Worm (Caenorhabditis elegans) whole organism, early embryonic: ENCODE data around the gene pho-14.

ENCODE experiments used
- B0310.2 ChIP-seq: sonication (generic microtip); optimal IDR thresholded peaks from 2 replicates; lab custom pipeline; 2016; ENCODE audit warnings: mild to moderate bottlenecking, missing genetic modification characterization, missing compliant biosample characterization
- F13C5.2 ChIP-seq: sonication (generic microtip); optimal IDR thresholded peaks from 2 replicates; lab custom pipeline; 2017; ENCODE audit warnings: mild to moderate bottlenecking, missing genetic modification characterization, inconsistent platforms, missing compliant biosample characterization
- aly-1 ChIP-seq: sonication (generic microtip); optimal IDR thresholded peaks from 2 replicates; lab custom pipeline; 2016; ENCODE audit warnings: missing genetic modification characterization, missing compliant biosample characterization
- ama-1 ChIP-seq: fragments of 150-350 bp; optimal IDR thresholded peaks from 2 replicates; lab custom pipeline; 2014
- ceh-13 ChIP-seq: fragments of 200-800 bp; sonication (Bioruptor generic); optimal IDR thresholded peaks from 2 replicates; lab custom pipeline; 2018; ENCODE audit warnings: mild to moderate bottlenecking, missing genetic modification characterization, missing compliant biosample characterization
- ceh-36 ChIP-seq: sonication (generic microtip); optimal IDR thresholded peaks from 2 replicates; lab custom pipeline; 2016; ENCODE audit warnings: missing genetic modification characterization, inconsistent platforms, missing compliant biosample characterization
- ets-7 ChIP-seq: sonication (generic microtip); optimal IDR thresholded peaks from 2 replicates; lab custom pipeline; 2016; ENCODE audit warnings: missing genotype, missing genetic modification characterization, missing compliant biosample characterization
- flt-1 ChIP-seq: fragments of 200-800 bp; sonication (Bioruptor generic); IDR thresholded peaks from 2 replicates; pipeline ENCODE4 v1.3.6; 2022; ENCODE audit warnings: missing genetic modification characterization, missing compliant biosample characterization
- hmbx-1 ChIP-seq: sonication (generic microtip); optimal IDR thresholded peaks from 2 replicates; lab custom pipeline; 2016; ENCODE audit warnings: mild to moderate bottlenecking, missing genetic modification characterization, missing compliant biosample characterization
- hmg-4 ChIP-seq: fragments of 200-800 bp; sonication (Bioruptor generic); optimal IDR thresholded peaks from 2 replicates; lab custom pipeline; 2018; ENCODE audit warnings: mild to moderate bottlenecking, missing genetic modification characterization, missing compliant biosample characterization
- hnd-1 ChIP-seq: sonication (generic microtip); optimal IDR thresholded peaks from 2 replicates; lab custom pipeline; 2016; ENCODE audit warnings: missing genetic modification characterization, missing compliant biosample characterization
- pes-1 ChIP-seq: fragments of 200-800 bp; sonication (Bioruptor generic); IDR thresholded peaks from 2 replicates; pipeline ENCODE4 v1.3.6; 2022; ENCODE audit warnings: missing genetic modification reagents, missing genetic modification characterization, missing compliant biosample characterization
- scrt-1 ChIP-seq: fragments of 200-800 bp; sonication (Bioruptor generic); IDR thresholded peaks from 2 replicates; pipeline ENCODE4 v1.3.6; 2022; ENCODE audit warnings: missing genetic modification characterization, missing compliant biosample characterization
- sea-1 ChIP-seq: fragments of 200-800 bp; sonication (Bioruptor generic); conservative IDR thresholded peaks from 2 replicates; pipeline ENCODE4 v1.3.6; 2022; ENCODE audit warnings: missing genetic modification characterization, missing compliant biosample characterization
- tbx-11 ChIP-seq: fragments of 200-800 bp; sonication (Bioruptor generic); IDR thresholded peaks from 2 replicates; pipeline ENCODE4 v1.3.6; 2022; ENCODE audit warnings: missing genetic modification characterization, missing compliant biosample characterization
- tbx-37 ChIP-seq: fragments of 200-800 bp; sonication (Bioruptor generic); conservative IDR thresholded peaks from 2 replicates; pipeline ENCODE4 v1.3.6; 2022; ENCODE audit warnings: missing genetic modification reagents, missing genetic modification characterization, missing compliant biosample characterization
- tra-4 ChIP-seq: sonication (generic microtip); optimal IDR thresholded peaks from 2 replicates; lab custom pipeline; 2017; ENCODE audit warnings: missing genetic modification characterization, missing compliant biosample characterization

Gene pho-14

ce11 chrII:1106914-1107597 is 6.4 kb upstream of the pho-14 start, which contains the start of gene col-40:
Gene col-40 (minus strand): TSS chrII:1106964.
- TF ChIP-seq tra-4 (tag; lab: Kevin White, UChicago) (no peak), B0310.2 (tag; lab: Kevin White, UChicago) (no peak), hmbx-1 (tag; lab: Kevin White, UChicago) (no peak), sea-1 (GFP tag; lab: Robert Waterston, UW) (no peak), pes-1 (GFP tag; lab: Robert Waterston, UW) (no peak), ama-1 (lab: Kevin White, UChicago) (no peak), flt-1 (GFP tag; lab: Robert Waterston, UW) (no peak)

DNA sequence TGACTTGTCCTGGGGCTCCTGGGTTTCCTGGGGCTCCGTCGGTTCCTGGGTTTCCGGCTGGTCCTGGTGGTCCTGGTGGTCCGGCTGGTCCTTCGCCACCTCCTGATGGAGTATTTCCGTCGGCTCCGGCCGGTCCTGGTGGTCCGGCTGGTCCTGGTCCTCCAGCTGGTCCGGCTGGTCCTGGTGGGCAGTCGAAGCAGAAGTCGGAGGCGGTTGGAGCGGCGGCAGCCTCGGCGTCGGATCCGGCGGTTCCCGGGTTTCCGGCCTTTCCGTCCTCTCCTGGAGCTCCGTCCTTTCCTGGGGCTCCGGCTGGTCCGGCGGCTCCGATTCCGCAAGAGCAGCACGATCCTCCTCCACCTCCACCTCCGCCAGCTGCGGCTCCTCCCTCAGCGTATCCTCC is 4.7 kb upstream of the pho-14 start:
- TF ChIP-seq sea-1 (GFP tag; lab: Robert Waterston, UW) (no peak), ceh-13 (GFP tag; lab: Kevin White, UChicago) (no peak)

- no peak for TF ChIP-seq hnd-1 (tag; lab: Kevin White, UChicago)
- TF ChIP-seq scrt-1 (GFP tag; lab: Robert Waterston, UW): no peak
- TF ChIP-seq hmg-4 (GFP tag; lab: Kevin White, UChicago): no peak
- no peak for TF ChIP-seq tra-4 (tag; lab: Kevin White, UChicago)
- no peak for TF ChIP-seq F13C5.2 (tag; lab: Kevin White, UChicago)
- TF ChIP-seq ama-1 (lab: Kevin White, UChicago): no peak
- TF ChIP-seq tbx-11 (GFP tag; lab: Robert Waterston, UW): no peak
- TF ChIP-seq ceh-36 (tag; lab: Kevin White, UChicago): no peak
- TF ChIP-seq tbx-37 (GFP tag; lab: Robert Waterston, UW): no peak
- TF ChIP-seq hmbx-1 (tag; lab: Kevin White, UChicago): no peak
- TF ChIP-seq ceh-13 (GFP tag; lab: Kevin White, UChicago): no peak
- TF ChIP-seq B0310.2 (tag; lab: Kevin White, UChicago): no peak
- no peak for TF ChIP-seq aly-1 (tag; lab: Kevin White, UChicago)
- TF ChIP-seq pes-1 (GFP tag; lab: Robert Waterston, UW): no peak
- no peak for TF ChIP-seq flt-1 (GFP tag; lab: Robert Waterston, UW)
- TF ChIP-seq ets-7: no peak
- no peak for TF ChIP-seq sea-1 (GFP tag; lab: Robert Waterston, UW)
These were observed 3.8 kb upstream of the pho-14 start, which contains the start of gene T13B5.9 for ce11 chrII:1104409-1104808. Gene T13B5.9 (minus strand): TSS chrII:1104509.

ce11 chrII:1103484-1104100 is 3.0 kb upstream of the pho-14 start:
- TF ChIP-seq ama-1 (lab: Kevin White, UChicago) (no peak), ets-7 (no peak)

DNA sequence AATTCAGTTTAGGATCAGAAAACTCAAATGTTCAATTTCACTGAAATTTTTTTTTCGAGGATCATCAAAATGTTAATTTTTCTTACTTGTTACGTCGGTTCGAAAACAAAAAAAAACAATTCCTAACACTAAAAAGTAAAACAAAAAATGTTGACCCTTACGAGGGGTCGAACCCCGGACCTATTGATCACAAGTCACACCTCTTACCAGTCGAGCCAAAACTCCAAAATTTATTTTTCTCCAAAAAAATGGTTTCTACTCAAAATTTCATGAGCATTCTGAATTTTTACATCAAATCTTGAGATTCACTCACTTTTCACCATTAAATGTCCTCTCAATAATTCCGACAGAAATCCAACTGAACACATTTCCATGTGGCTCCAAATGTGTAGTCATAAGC is 1.6 kb upstream of the pho-14 start:
- TF ChIP-seq pes-1 (GFP tag; lab: Robert Waterston, UW) (no peak), ceh-36 (tag; lab: Kevin White, UChicago) (no peak), hmbx-1 (tag; lab: Kevin White, UChicago) (no peak), sea-1 (GFP tag; lab: Robert Waterston, UW) (no peak), ets-7 (no peak), ceh-13 (GFP tag; lab: Kevin White, UChicago) (no peak), tra-4 (tag; lab: Kevin White, UChicago) (no peak)

DNA sequence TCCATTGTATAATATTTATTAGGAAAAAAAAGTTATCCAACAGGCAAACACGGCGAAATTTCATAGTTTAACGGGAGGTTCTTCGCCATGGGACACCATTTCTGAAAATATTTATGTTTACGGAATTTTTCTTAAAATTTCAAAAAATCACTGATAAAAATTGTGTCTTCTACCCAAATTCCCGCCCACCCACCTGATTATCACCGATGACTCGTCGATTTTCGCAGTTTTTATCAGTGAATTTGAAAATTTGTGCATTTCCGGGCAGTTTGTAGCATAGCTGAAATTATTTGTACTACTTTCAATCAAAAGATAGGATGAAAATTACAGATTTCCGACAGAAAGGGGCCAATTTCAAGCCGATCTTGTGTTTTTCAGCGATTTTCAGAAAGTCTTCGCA is 794 bp upstream of the pho-14 start:
- TF ChIP-seq aly-1 (tag; lab: Kevin White, UChicago) (no peak), tbx-11 (GFP tag; lab: Robert Waterston, UW) (no peak), flt-1 (GFP tag; lab: Robert Waterston, UW) (no peak), tbx-37 (GFP tag; lab: Robert Waterston, UW) (no peak), pes-1 (GFP tag; lab: Robert Waterston, UW) (no peak), ceh-13 (GFP tag; lab: Kevin White, UChicago) (no peak), F13C5.2 (tag; lab: Kevin White, UChicago) (no peak), ceh-36 (tag; lab: Kevin White, UChicago) (no peak), tra-4 (tag; lab: Kevin White, UChicago) (no peak), sea-1 (GFP tag; lab: Robert Waterston, UW) (no peak), B0310.2 (tag; lab: Kevin White, UChicago) (no peak)

DNA sequence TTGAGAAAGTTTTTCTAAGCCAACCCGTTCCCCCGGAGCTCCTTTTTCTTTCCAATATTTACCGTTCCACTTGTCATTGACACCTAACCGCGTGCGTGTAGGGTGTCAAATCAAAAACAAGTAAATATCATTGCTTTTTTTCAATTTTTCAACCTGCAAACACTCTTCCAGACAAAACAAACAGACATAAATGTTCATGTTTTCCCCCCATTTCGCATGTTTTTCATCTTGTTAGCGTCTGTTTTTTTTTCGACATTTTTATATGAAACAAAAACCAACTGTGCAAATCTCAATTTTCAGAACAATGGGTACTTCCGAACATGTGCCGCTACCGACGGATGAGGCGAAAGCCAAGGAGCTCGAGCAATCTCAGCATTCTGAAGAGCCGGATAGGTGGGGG is 8.9 kb downstream of the pho-14 start, which contains the start of gene snf-3:
Gene snf-3, plus strand, starts transcription at position 301 of the 400 bp plus-strand sequence.
- TF ChIP-seq ets-7 (no peak), F13C5.2 (tag; lab: Kevin White, UChicago) (no peak), ceh-13 (GFP tag; lab: Kevin White, UChicago) (no peak), pes-1 (GFP tag; lab: Robert Waterston, UW) (no peak), ama-1 (lab: Kevin White, UChicago) (no peak), hmbx-1 (tag; lab: Kevin White, UChicago) (no peak), scrt-1 (GFP tag; lab: Robert Waterston, UW) (no peak), B0310.2 (tag; lab: Kevin White, UChicago) (no peak), tbx-11 (GFP tag; lab: Robert Waterston, UW) (no peak), flt-1 (GFP tag; lab: Robert Waterston, UW) (no peak), tra-4 (tag; lab: Kevin White, UChicago) (no peak), tbx-37 (GFP tag; lab: Robert Waterston, UW) (no peak), ceh-36 (tag; lab: Kevin White, UChicago) (no peak), hnd-1 (tag; lab: Kevin White, UChicago) (no peak)
